Worm (Caenorhabditis elegans) whole organism, L4 larva: ENCODE measurements around the gene talp-3.
A peak's percentile ranks its signal among the peaks of the same experiment; 100 is the strongest.

Experiments
- F10B5.3 ChIP-seq: sonication (generic microtip); optimal IDR thresholded peaks from 2 replicates; lab custom pipeline; 2016; ENCODE audit warnings: mild to moderate bottlenecking, missing genetic modification characterization, missing compliant biosample characterization
- F49E8.2 ChIP-seq: sonication (generic microtip); optimal IDR thresholded peaks from 2 replicates; lab custom pipeline; 2016; ENCODE audit warnings: missing compliant biosample characterization, mild to moderate bottlenecking, missing genetic modification characterization, borderline replicate concordance
- T20F7.1 ChIP-seq: fragments of 200-800 bp; sonication (Bioruptor generic); optimal IDR thresholded peaks from 2 replicates; lab custom pipeline; 2018; ENCODE audit warnings: mild to moderate bottlenecking, missing genetic modification characterization, missing compliant biosample characterization
- T26A8.4 ChIP-seq: fragments of 200-800 bp; sonication (Bioruptor generic); IDR thresholded peaks from 2 replicates; pipeline ENCODE4 v1.3.6; 2022; ENCODE audit warnings: missing genetic modification characterization, missing compliant biosample characterization
- Y105C5A.15 ChIP-seq: fragments of 200-800 bp; sonication (Bioruptor generic); IDR thresholded peaks from 2 replicates; pipeline ENCODE4 v1.3.6; 2022; ENCODE audit warnings: missing genetic modification characterization, missing compliant biosample characterization
- ZK337.2 ChIP-seq: fragments of 200-800 bp; sonication (Bioruptor generic); IDR thresholded peaks from 2 replicates; pipeline ENCODE4 v1.3.6; 2022; ENCODE audit warnings: missing genetic modification reagents, missing genetic modification characterization, missing compliant biosample characterization
- aha-1 ChIP-seq: fragments of 150-350 bp; peaks from one replicate; lab custom pipeline; 2014; ENCODE audit warnings: missing biosample characterization, missing genetic modification characterization
- ceh-20 ChIP-seq: fragments of 200-800 bp; sonication (Bioruptor generic); IDR thresholded peaks from 2 replicates; pipeline ENCODE4 v1.3.6; 2022; ENCODE audit warnings: missing genetic modification reagents, missing genetic modification characterization, missing compliant biosample characterization
- ceh-44 ChIP-seq: fragments of 200-800 bp; sonication (Bioruptor generic); IDR thresholded peaks from 2 replicates; pipeline ENCODE4 v1.3.6; 2022; ENCODE audit warnings: missing genetic modification reagents, missing genetic modification characterization, missing compliant biosample characterization
- ceh-62 ChIP-seq: sonication (generic microtip); optimal IDR thresholded peaks from 2 replicates; lab custom pipeline; 2017; ENCODE audit warnings: missing biosample characterization, missing genetic modification characterization
- ces-1 ChIP-seq: fragments of 150-350 bp; sonication (generic microtip); optimal IDR thresholded peaks from 4 replicates; lab custom pipeline; 2014; ENCODE audit warnings: missing biosample characterization, missing genetic modification reagents, missing genetic modification characterization
- cey-2 ChIP-seq: sonication (generic microtip); optimal IDR thresholded peaks from 3 replicates; lab custom pipeline; 2017; ENCODE audit warnings: missing genetic modification characterization, mild to moderate bottlenecking, missing compliant biosample characterization, antibody characterized with exemption, borderline replicate concordance; ENCODE audit not compliant: insufficient read depth
- daf-16 ChIP-seq, 3 experiments: sonication (generic microtip); optimal IDR thresholded peaks; 2 replicates each; lab custom pipeline; 2016 to 2017; ENCODE audit warnings: missing genetic modification characterization in 3 of 3, missing genetic modification reagents in 3 of 3, mild to moderate bottlenecking in 2 of 3, missing compliant biosample characterization in 2 of 3, missing biosample characterization in 1 of 3, moderate library complexity in 1 of 3
- daf-19 ChIP-seq: fragments of 200-800 bp; sonication (Bioruptor generic); conservative IDR thresholded peaks from 2 replicates; pipeline ENCODE4 v1.3.6; 2022; ENCODE audit warnings: missing genetic modification characterization, missing compliant biosample characterization
- dmd-8 ChIP-seq: fragments of 200-800 bp; sonication (Bioruptor generic); IDR thresholded peaks from 2 replicates; pipeline ENCODE4 v1.3.6; 2022; ENCODE audit warnings: missing genetic modification characterization, missing compliant biosample characterization
- dpl-1 ChIP-seq: fragments of 150-350 bp; optimal IDR thresholded peaks from 2 replicates; lab custom pipeline; 2014; ENCODE audit warnings: missing biosample characterization, missing genetic modification reagents, missing genetic modification characterization
- duxl-1 ChIP-seq: sonication (generic microtip); optimal IDR thresholded peaks from 2 replicates; lab custom pipeline; 2016; ENCODE audit warnings: mild to moderate bottlenecking, missing genetic modification characterization, moderate library complexity, missing compliant biosample characterization; ENCODE audit not compliant: poor library complexity
- dve-1 ChIP-seq: sonication (generic microtip); optimal IDR thresholded peaks from 2 replicates; lab custom pipeline; 2017; ENCODE audit warnings: antibody characterized with exemption, mild to moderate bottlenecking, missing genetic modification characterization, missing compliant biosample characterization; ENCODE audit not compliant: insufficient read depth
- fkh-10 ChIP-seq: fragments of 150-350 bp; optimal IDR thresholded peaks from 2 replicates; lab custom pipeline; 2014; ENCODE audit warnings: missing biosample characterization, missing genetic modification reagents, missing genetic modification characterization
- hmg-1.1 ChIP-seq: fragments of 200-800 bp; sonication (Bioruptor generic); IDR thresholded peaks from 2 replicates; pipeline ENCODE4 v1.3.6; 2022; ENCODE audit warnings: missing genetic modification reagents, missing genetic modification characterization, missing compliant biosample characterization
- jun-1 ChIP-seq: fragments of 150-350 bp; optimal IDR thresholded peaks from 2 replicates; lab custom pipeline; 2014; ENCODE audit warnings: missing biosample characterization, missing genetic modification reagents, missing genetic modification characterization
- lin-38 ChIP-seq: fragments of 200-800 bp; sonication (Bioruptor generic); IDR thresholded peaks from 2 replicates; pipeline ENCODE4 v1.3.6; 2022; ENCODE audit warnings: missing genetic modification reagents, missing genetic modification characterization, missing compliant biosample characterization
- lin-39 ChIP-seq: fragments of 150-350 bp; optimal IDR thresholded peaks from 2 replicates; lab custom pipeline; 2014; ENCODE audit warnings: missing biosample characterization, missing genetic modification reagents, missing genetic modification characterization
- lir-3 ChIP-seq: sonication (generic microtip); optimal IDR thresholded peaks from 2 replicates; lab custom pipeline; 2016; ENCODE audit warnings: mild to moderate bottlenecking, missing genetic modification characterization, missing compliant biosample characterization
- madf-9 ChIP-seq: fragments of 200-800 bp; sonication (Bioruptor generic); conservative IDR thresholded peaks from 2 replicates; pipeline ENCODE4 v1.3.6; 2022; ENCODE audit warnings: missing genetic modification reagents, missing genetic modification characterization, missing compliant biosample characterization
- mdl-1 ChIP-seq, 2 experiments: fragments of 150-350 bp in 1 of 2; sonication (generic microtip) in 1 of 2; optimal IDR thresholded peaks; 2 replicates each; lab custom pipeline; 2014 to 2017; ENCODE audit warnings: missing biosample characterization in 2 of 2, missing genetic modification characterization in 2 of 2
- mep-1 ChIP-seq: fragments of 150-350 bp; sonication (generic microtip); optimal IDR thresholded peaks from 3 replicates; lab custom pipeline; 2014; ENCODE audit warnings: missing biosample characterization, missing genetic modification characterization
- mes-2 ChIP-seq: sonication (generic microtip); optimal IDR thresholded peaks from 2 replicates; lab custom pipeline; 2016; ENCODE audit warnings: missing genotype, mild to moderate bottlenecking, missing genetic modification characterization, missing compliant biosample characterization; ENCODE audit not compliant: poor library complexity, severe bottlenecking
- mxl-2 ChIP-seq: fragments of 200-800 bp; sonication (Bioruptor generic); conservative IDR thresholded peaks from 2 replicates; pipeline ENCODE4 v1.3.6; 2022; ENCODE audit warnings: missing genetic modification reagents, missing genetic modification characterization, missing compliant biosample characterization
- nhr-10 ChIP-seq: fragments of 150-350 bp; optimal IDR thresholded peaks from 2 replicates; lab custom pipeline; 2014; ENCODE audit warnings: missing biosample characterization, missing genetic modification characterization
- nhr-102 ChIP-seq: sonication (generic microtip); optimal IDR thresholded peaks from 2 replicates; lab custom pipeline; 2016; ENCODE audit warnings: mild to moderate bottlenecking, missing genetic modification characterization, moderate library complexity, missing compliant biosample characterization
- nhr-11 ChIP-seq: fragments of 150-350 bp; optimal IDR thresholded peaks from 2 replicates; lab custom pipeline; 2014; ENCODE audit warnings: missing biosample characterization, missing genetic modification characterization
- nhr-111 ChIP-seq: fragments of 200-800 bp; sonication (Bioruptor generic); optimal IDR thresholded peaks from 2 replicates; lab custom pipeline; 2018; ENCODE audit warnings: mild to moderate bottlenecking, missing genetic modification characterization, missing compliant biosample characterization
- nhr-28 ChIP-seq: fragments of 150-350 bp; optimal IDR thresholded peaks from 2 replicates; lab custom pipeline; 2014; ENCODE audit warnings: missing biosample characterization, missing genetic modification characterization
- nhr-41 ChIP-seq: fragments of 200-800 bp; sonication (Bioruptor generic); IDR thresholded peaks from 2 replicates; pipeline ENCODE4 v1.3.6; 2022; ENCODE audit warnings: missing genetic modification reagents, missing genetic modification characterization, missing compliant biosample characterization
- nhr-42 ChIP-seq: fragments of 200-800 bp; sonication (Bioruptor generic); IDR thresholded peaks from 2 replicates; pipeline ENCODE4 v1.3.6; 2022; ENCODE audit warnings: missing genetic modification characterization, missing compliant biosample characterization
- nhr-6 ChIP-seq: fragments of 150-350 bp; optimal IDR thresholded peaks from 2 replicates; lab custom pipeline; 2014; ENCODE audit warnings: missing biosample characterization, missing genetic modification characterization
- nhr-76 ChIP-seq: fragments of 150-350 bp; optimal IDR thresholded peaks from 2 replicates; lab custom pipeline; 2014; ENCODE audit warnings: missing biosample characterization, missing genetic modification characterization
- nhr-77 ChIP-seq: fragments of 150-350 bp; optimal IDR thresholded peaks from 2 replicates; lab custom pipeline; 2014; ENCODE audit warnings: missing biosample characterization, missing genetic modification characterization
- php-3 ChIP-seq: fragments of 200-800 bp; sonication (Bioruptor generic); IDR thresholded peaks from 2 replicates; pipeline ENCODE4 v1.3.6; 2022; ENCODE audit warnings: missing genetic modification reagents, missing genetic modification characterization, missing compliant biosample characterization
- pqm-1 ChIP-seq: sonication (generic microtip); optimal IDR thresholded peaks from 2 replicates; lab custom pipeline; 2017; ENCODE audit warnings: missing biosample characterization, missing genetic modification characterization
- rbr-2 ChIP-seq: sonication (generic microtip); optimal IDR thresholded peaks from 2 replicates; lab custom pipeline; 2016; ENCODE audit warnings: missing genotype, missing genetic modification characterization, missing compliant biosample characterization
- sdz-12 ChIP-seq: fragments of 200-800 bp; sonication (Bioruptor generic); optimal IDR thresholded peaks from 2 replicates; lab custom pipeline; 2018; ENCODE audit warnings: mild to moderate bottlenecking, missing genetic modification characterization, missing compliant biosample characterization
- snpc-1.2 ChIP-seq: fragments of 200-800 bp; sonication (Bioruptor generic); IDR thresholded peaks from 2 replicates; pipeline ENCODE4 v1.3.6; 2022; ENCODE audit warnings: missing genetic modification reagents, missing genetic modification characterization, missing compliant biosample characterization
- snpc-4 ChIP-seq: fragments of 150-350 bp; optimal IDR thresholded peaks from 2 replicates; lab custom pipeline; 2014; ENCODE audit warnings: missing biosample characterization, missing genetic modification characterization
- unc-130 ChIP-seq: sonication (generic microtip); optimal IDR thresholded peaks from 2 replicates; lab custom pipeline; 2016; ENCODE audit warnings: missing genetic modification reagents, missing genetic modification characterization, missing compliant biosample characterization
- unc-39 ChIP-seq: sonication (generic microtip); optimal IDR thresholded peaks from 2 replicates; lab custom pipeline; 2017; ENCODE audit warnings: missing biosample characterization, missing genetic modification characterization
- vab-7 ChIP-seq: fragments of 200-800 bp; sonication (Bioruptor generic); IDR thresholded peaks from 2 replicates; pipeline ENCODE4 v1.3.6; 2022; ENCODE audit warnings: missing genetic modification reagents, missing genetic modification characterization, missing compliant biosample characterization
- zag-1 ChIP-seq: fragments of 150-350 bp; optimal IDR thresholded peaks from 2 replicates; lab custom pipeline; 2014; ENCODE audit warnings: missing biosample characterization, missing genetic modification characterization
- zfp-3 ChIP-seq: fragments of 200-800 bp; sonication (Bioruptor generic); conservative IDR thresholded peaks from 2 replicates; pipeline ENCODE4 v1.3.6; 2022; ENCODE audit warnings: missing genetic modification reagents, missing genetic modification characterization, missing compliant biosample characterization

talp-3 gene

DNA sequence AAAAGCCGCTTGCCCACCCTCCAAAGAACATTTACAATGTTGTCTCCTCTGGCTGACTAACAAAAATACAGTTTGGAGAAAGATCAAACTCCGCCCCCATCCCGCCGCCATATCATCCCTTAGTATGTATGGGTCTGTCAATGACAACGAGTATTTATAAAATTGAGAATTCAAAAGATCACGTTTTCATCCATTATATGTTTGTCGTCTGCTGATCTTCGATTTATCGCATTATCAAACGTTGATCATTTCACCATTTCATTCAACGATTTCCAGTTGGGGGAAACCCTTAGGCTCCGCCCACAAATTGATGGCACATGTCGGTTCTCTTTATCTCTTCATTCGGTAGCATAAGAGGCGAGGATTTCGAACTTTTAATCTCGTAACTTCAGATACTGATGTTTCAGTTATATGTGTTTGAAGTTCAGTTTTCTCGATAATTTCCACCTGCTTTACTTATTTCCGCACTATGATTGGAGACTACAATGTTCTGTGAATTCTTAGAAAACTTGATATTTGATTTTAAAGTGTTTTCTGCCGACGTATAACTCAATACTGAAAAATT lies 38.9 kb downstream of the talp-3 start (continued):
- TF ChIP-seq sdz-12 (no peak), zfp-3 (GFP tag; lab: Robert Waterston, UW) (no peak), nhr-76 (no peak), Y105C5A.15 (GFP tag; lab: Robert Waterston, UW) (no peak), nhr-42 (GFP tag; lab: Robert Waterston, UW) (no peak), dmd-8 (GFP tag; lab: Robert Waterston, UW) (no peak), ZK337.2 (GFP tag; lab: Robert Waterston, UW) (no peak), ceh-44 (no peak), F10B5.3 (tag; lab: Kevin White, UChicago) (no peak), unc-39 (tag; lab: Kevin White, UChicago) (no peak), nhr-102 (tag; lab: Kevin White, UChicago) (no peak), cey-2 (tag; lab: Kevin White, UChicago) (peak; percentile 10), mxl-2 (GFP tag; lab: Robert Waterston, UW) (no peak), nhr-6 (tag; lab: Kevin White, UChicago) (peak; percentile 11), php-3 (GFP tag; lab: Robert Waterston, UW) (no peak), rbr-2 (tag; lab: Kevin White, UChicago) (no peak), nhr-41 (GFP tag; lab: Robert Waterston, UW) (no peak), nhr-28 (tag; lab: Kevin White, UChicago) (peak; percentile 70), lir-3 (tag; lab: Kevin White, UChicago) (no peak), aha-1 (no peak), lin-38 (GFP tag; lab: Robert Waterston, UW) (no peak), mes-2 (tag; lab: Kevin White, UChicago) (no peak), mdl-1 (tag; optimal IDR thresholded peaks at IDR 0.05; lab: Kevin White, UChicago) (peak in 1 of 2 experiments; percentile 77), unc-130 (GFP tag; lab: Kevin White, UChicago) (no peak), snpc-4 (tag; lab: Kevin White, UChicago) (no peak), zag-1 (tag; lab: Kevin White, UChicago) (no peak), duxl-1 (tag; lab: Kevin White, UChicago) (no peak), F49E8.2 (no peak), nhr-77 (tag; lab: Kevin White, UChicago) (no peak), snpc-1.2 (GFP tag; lab: Robert Waterston, UW) (no peak), vab-7 (no peak), nhr-111 (no peak), dpl-1 (GFP tag; lab: Kevin White, UChicago) (no peak), T26A8.4 (GFP tag; lab: Robert Waterston, UW) (no peak), pqm-1 (tag; lab: Kevin White, UChicago) (no peak), daf-19 (no peak), ceh-20 (no peak), dve-1 (peak; percentile 67), nhr-10 (tag; lab: Kevin White, UChicago) (peak; percentile 46), ceh-62 (no peak), nhr-11 (tag; lab: Kevin White, UChicago) (peak; percentile 8), T20F7.1 (no peak), fkh-10 (no peak), ces-1 (no peak), daf-16 (GFP tag; optimal IDR thresholded peaks at IDR 0.05; lab: Kevin White, UChicago) (no peak), daf-16 (tag; optimal IDR thresholded peaks at IDR 0.05; lab: Kevin White, UChicago) (no peak), madf-9 (GFP tag; lab: Robert Waterston, UW) (no peak), jun-1 (tag; lab: Kevin White, UChicago) (no peak), lin-39 (tag; lab: Kevin White, UChicago) (no peak), mep-1 (tag; lab: Kevin White, UChicago) (peak; percentile 7), hmg-1.1 (GFP tag; lab: Robert Waterston, UW) (no peak)
- TF ChIP-seq, all 104 proteins: peak for 16
